Worm (Caenorhabditis elegans) whole organism, L3 larva: ENCODE measurements around the gene E02A10.3.

ENCODE experiments used
- elt-1 ChIP-seq: fragments of 150-350 bp; optimal IDR thresholded peaks from 2 replicates; lab custom pipeline; 2014; ENCODE audit warnings: missing biosample characterization, missing genetic modification characterization
- pha-4 ChIP-seq: fragments of 150-350 bp; optimal IDR thresholded peaks from 2 replicates; lab custom pipeline; 2014; ENCODE audit warnings: missing biosample characterization, missing genetic modification reagents, missing genetic modification characterization

ce11 chrV:12611029-12611428 is 31.6 kb downstream of the E02A10.3 start, which contains the start of gene cubn-1:
- TF ChIP-seq pha-4 (tag; lab: Kevin White, UChicago) (no peak), elt-1 (tag; lab: Kevin White, UChicago) (no peak)
